Fruit fly (Drosophila melanogaster) whole organism, adult: ENCODE measurements around the gene CG42709.
A peak's percentile ranks its signal among the peaks of the same experiment; 100 is the strongest.

Source experiments
- CG11617 ChIP-seq: fragments of 200-800 bp; sonication (Bioruptor generic); optimal IDR thresholded peaks from 2 replicates; lab custom pipeline; 2017; ENCODE audit warnings: mild to moderate bottlenecking, missing biosample characterization, missing genetic modification reagents, missing genetic modification characterization
- CG12768 ChIP-seq: fragments of 200-800 bp; sonication (Bioruptor generic); optimal IDR thresholded peaks from 2 replicates; lab custom pipeline; 2017; ENCODE audit warnings: missing biosample characterization, missing genetic modification characterization, mild to moderate bottlenecking, moderate library complexity, missing genetic modification reagents
- CG14711 ChIP-seq: fragments of 200-800 bp; sonication (Bioruptor generic); optimal IDR thresholded peaks from 2 replicates; lab custom pipeline; 2018; ENCODE audit warnings: missing biosample characterization, mild to moderate bottlenecking, missing genetic modification characterization, moderate library complexity
- CG1620 ChIP-seq: fragments of 200-800 bp; sonication (Bioruptor generic); optimal IDR thresholded peaks from 2 replicates; lab custom pipeline; 2016; ENCODE audit warnings: missing biosample characterization, missing genetic modification characterization
- CG33017 ChIP-seq: fragments of 200-800 bp; sonication (Bioruptor generic); optimal IDR thresholded peaks from 2 replicates; lab custom pipeline; 2018; ENCODE audit warnings: missing biosample characterization, mild to moderate bottlenecking, missing genetic modification characterization, moderate library complexity
- CG7045 ChIP-seq: fragments of 200-800 bp; sonication (Bioruptor generic); optimal IDR thresholded peaks from 2 replicates; lab custom pipeline; 2017; ENCODE audit warnings: missing biosample characterization, mild to moderate bottlenecking, missing genetic modification characterization
- CG7101 ChIP-seq: fragments of 200-800 bp; sonication (Bioruptor generic); optimal IDR thresholded peaks from 2 replicates; lab custom pipeline; 2018; ENCODE audit warnings: missing biosample characterization, mild to moderate bottlenecking, missing genetic modification characterization, moderate library complexity
- Clk ChIP-seq: fragments of 200-800 bp; sonication (Bioruptor generic); optimal IDR thresholded peaks from 2 replicates; lab custom pipeline; 2017; ENCODE audit warnings: missing biosample characterization, missing genetic modification characterization
- Crg-1 ChIP-seq: fragments of 200-800 bp; sonication (Bioruptor generic); optimal IDR thresholded peaks from 2 replicates; lab custom pipeline; 2016; ENCODE audit warnings: missing biosample characterization, missing genetic modification characterization
- Hr96 ChIP-seq: fragments of 200-800 bp; sonication (Bioruptor generic); optimal IDR thresholded peaks from 2 replicates; lab custom pipeline; 2016; ENCODE audit warnings: missing biosample characterization, missing genetic modification characterization
- Mnt ChIP-seq: fragments of 200-800 bp; sonication (Bioruptor generic); optimal IDR thresholded peaks from 2 replicates; lab custom pipeline; 2016; ENCODE audit warnings: missing biosample characterization, mild to moderate bottlenecking, missing genetic modification characterization
- bab1 ChIP-seq: fragments of 200-800 bp; sonication (Bioruptor generic); optimal IDR thresholded peaks from 3 replicates; lab custom pipeline; 2019; ENCODE audit warnings: missing biosample characterization, mild to moderate bottlenecking, missing genetic modification characterization, moderate library complexity
- cic ChIP-seq: fragments of 200-800 bp; sonication (Bioruptor generic); optimal IDR thresholded peaks from 2 replicates; lab custom pipeline; 2017; ENCODE audit warnings: missing biosample characterization, mild to moderate bottlenecking, missing genetic modification characterization, moderate library complexity
- cnc ChIP-seq, 2 experiments: fragments of >200 bp; optimal IDR thresholded peaks; 2 replicates each; lab custom pipeline; 2017
- kay ChIP-seq: fragments of 200-800 bp; sonication (Bioruptor generic); peaks from one replicate; lab custom pipeline; 2016; ENCODE audit warnings: missing biosample characterization, missing genetic modification characterization, borderline replicate concordance
- ovo ChIP-seq: fragments of 200-800 bp; sonication (Bioruptor generic); optimal IDR thresholded peaks from 2 replicates; lab custom pipeline; 2016; ENCODE audit warnings: missing biosample characterization, missing genetic modification characterization
- pad ChIP-seq: fragments of 200-800 bp; sonication (Bioruptor generic); optimal IDR thresholded peaks from 3 replicates; lab custom pipeline; 2017; ENCODE audit warnings: missing biosample characterization, missing genetic modification characterization, mild to moderate bottlenecking, moderate library complexity, missing genetic modification reagents
- tj ChIP-seq: fragments of 200-800 bp; sonication (Bioruptor generic); optimal IDR thresholded peaks from 3 replicates; lab custom pipeline; 2017; ENCODE audit warnings: missing biosample characterization, mild to moderate bottlenecking, missing genetic modification characterization, moderate library complexity
- toe ChIP-seq: fragments of 200-800 bp; sonication (Bioruptor generic); optimal IDR thresholded peaks from 2 replicates; lab custom pipeline; 2016; ENCODE audit warnings: missing biosample characterization, missing genetic modification characterization

CG42709 gene

DNA sequence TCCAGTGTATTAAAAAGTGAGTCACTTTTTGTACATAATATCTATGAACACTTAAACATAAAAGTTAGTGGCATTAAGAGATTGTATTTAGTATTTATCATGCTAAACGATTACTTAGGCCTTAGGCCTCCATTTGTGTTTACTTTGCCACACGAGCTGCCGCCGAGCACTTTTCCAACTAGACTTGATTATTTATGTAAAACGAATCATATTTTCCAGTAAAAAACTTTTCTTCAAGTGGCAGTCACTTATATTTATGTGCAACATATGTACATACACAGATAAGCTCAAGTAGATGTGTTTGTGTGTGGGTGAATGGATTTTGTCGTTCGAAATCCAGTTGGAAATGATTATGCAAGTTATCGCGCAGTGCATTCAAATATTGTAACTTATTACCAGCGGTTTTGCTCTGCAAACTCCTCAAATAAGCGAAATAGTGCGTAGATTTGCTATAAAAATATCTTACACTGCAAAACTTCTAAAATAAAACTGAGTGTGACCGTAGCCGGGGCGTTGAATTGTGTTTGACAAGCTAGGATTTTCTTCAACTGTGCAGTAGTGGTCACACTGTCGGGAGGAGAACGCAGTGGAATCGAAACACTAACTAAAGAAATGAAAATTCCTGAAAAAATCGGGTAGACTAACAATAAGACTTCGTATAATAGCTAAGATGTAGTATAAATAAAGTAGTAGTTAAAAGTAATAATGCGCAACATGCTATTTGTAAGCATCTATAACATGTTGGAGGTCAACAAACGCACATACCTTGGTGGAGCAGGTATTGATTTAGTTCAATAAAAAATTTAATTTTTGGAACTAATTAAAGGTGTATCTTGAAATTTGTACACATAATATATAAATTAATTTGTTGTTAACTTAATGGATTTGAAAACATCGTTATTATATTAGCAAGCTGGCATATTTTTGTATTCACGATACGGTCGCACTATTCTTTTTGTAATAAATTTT is 40.1 kb upstream of the CG42709 start, which contains the start of the genes Klc and CG10984:
Gene Klc, minus strand, starts transcription at position 490 of the 969 bp plus-strand sequence.
Gene CG10984, plus strand, starts transcription at position 553 of the 969 bp plus-strand sequence.
- TF ChIP-seq Clk (GFP tag; lab: Kevin White, UChicago) (no peak), bab1 (GFP tag; lab: Kevin White, UChicago) (peak; percentile 43), tj (GFP tag; lab: Kevin White, UChicago) (peak; percentile 70), CG14711 (tag; lab: Kevin White, UChicago) (peak; percentile 57), CG11617 (GFP tag; lab: Kevin White, UChicago) (no peak), CG7101 (tag; lab: Kevin White, UChicago) (peak; percentile 2), CG7045 (GFP tag; lab: Kevin White, UChicago) (peak; percentile 37), ovo (GFP tag; lab: Kevin White, UChicago) (no peak)

DNA sequence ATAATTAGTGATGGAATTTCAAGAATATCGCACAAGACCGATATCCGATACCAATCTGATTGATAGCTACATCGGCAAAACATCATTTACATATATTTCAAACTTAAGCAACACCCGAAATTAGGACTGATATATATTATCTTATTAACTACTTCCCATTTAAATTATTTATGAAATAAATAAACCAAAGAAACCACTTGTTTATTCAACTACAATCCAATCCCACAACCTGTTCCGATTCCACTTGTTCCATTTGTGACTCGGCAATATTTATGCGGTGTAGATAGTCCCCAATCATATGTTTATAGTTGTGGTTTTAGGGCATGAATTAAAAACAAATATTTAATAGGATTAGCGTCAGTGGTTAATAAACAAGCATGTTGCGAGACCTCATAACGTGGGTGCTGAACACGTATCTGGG is 35.2 kb upstream of the CG42709 start, which contains the start of the genes CG10973 and Vps13D:
Gene CG10973, minus strand, starts transcription at position 6 of the 421 bp plus-strand sequence.
Gene Vps13D, plus strand, starts transcription at position 281 of the 421 bp plus-strand sequence.
- peak; percentile 97 for TF ChIP-seq kay (GFP tag; lab: Kevin White, UChicago)
- TF ChIP-seq CG33017 (tag; lab: Kevin White, UChicago): no peak
- peak; percentile 11 for TF ChIP-seq Crg-1 (GFP tag; lab: Kevin White, UChicago)
- peak; percentile 58 for TF ChIP-seq CG11617 (GFP tag; lab: Kevin White, UChicago)
- peak; percentile 2 for TF ChIP-seq Clk (GFP tag; lab: Kevin White, UChicago)
- no peak for TF ChIP-seq Hr96 (GFP tag; lab: Kevin White, UChicago)
- peak; percentile 90 for TF ChIP-seq bab1 (GFP tag; lab: Kevin White, UChicago)
- peak; percentile 64 to 90 for TF ChIP-seq cnc (optimal IDR thresholded peaks at IDR 0.05; lab: Kevin White, UChicago)
- peak; percentile 58 for TF ChIP-seq Mnt (GFP tag; lab: Kevin White, UChicago)
- TF ChIP-seq tj (GFP tag; lab: Kevin White, UChicago): no peak
- TF ChIP-seq CG7045 (GFP tag; lab: Kevin White, UChicago): no peak
- TF ChIP-seq toe (GFP tag; lab: Kevin White, UChicago): no peak
- TF ChIP-seq cic (GFP tag; lab: Kevin White, UChicago): peak; percentile 30
- TF ChIP-seq CG1620 (GFP tag; lab: Kevin White, UChicago): peak; percentile 41

DNA sequence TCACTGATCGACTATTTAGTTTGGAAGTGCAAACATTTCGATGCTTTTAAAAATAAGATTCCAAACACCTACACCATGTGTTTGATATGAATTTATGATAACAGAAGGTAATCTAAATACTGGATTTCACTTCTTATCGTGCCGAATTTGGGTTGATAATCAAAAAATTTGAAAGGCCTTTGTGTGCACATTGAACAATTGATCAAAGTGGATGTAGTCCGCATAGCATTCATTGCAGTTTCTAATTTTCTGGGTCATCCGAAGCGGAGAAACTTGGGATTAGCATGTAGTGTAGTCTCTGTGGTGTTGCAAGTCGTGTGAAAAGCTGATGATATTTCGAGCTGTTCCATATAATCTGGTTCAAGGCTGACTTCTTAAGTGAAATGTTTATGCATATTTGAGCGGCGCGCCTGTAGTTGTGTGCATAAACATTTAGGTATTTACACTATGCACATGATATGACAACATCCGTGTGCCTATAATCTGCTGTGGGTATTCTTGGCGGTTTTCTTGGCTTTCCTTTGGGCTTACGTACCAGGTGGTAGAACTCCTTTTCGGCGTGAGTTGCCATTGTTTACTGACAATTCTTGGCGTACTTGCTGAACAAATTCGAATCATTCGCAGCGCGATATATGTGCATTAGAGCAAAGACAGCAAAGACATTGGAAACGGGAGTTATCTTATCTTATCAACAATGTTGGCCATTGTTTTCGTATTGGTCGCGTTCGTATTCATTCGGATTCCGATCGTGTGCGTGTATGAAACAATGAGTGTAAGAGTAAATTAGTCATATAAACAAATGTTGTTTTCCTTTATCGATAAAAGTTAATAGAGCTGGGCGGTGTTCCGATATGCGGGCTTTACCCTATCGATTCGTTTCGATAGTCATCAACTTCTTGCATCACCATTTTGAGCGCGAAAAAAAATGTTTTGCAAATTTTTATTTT is 17.0 kb upstream of the CG42709 start, which contains the start of gene Hip1:
Gene Hip1, minus strand, starts transcription at position 834 of the 947 bp plus-strand sequence.
- TF ChIP-seq CG33017 (tag; lab: Kevin White, UChicago): peak; percentile 20
- no peak for TF ChIP-seq CG7045 (GFP tag; lab: Kevin White, UChicago)
- no peak for TF ChIP-seq CG14711 (tag; lab: Kevin White, UChicago)
- no peak for TF ChIP-seq tj (GFP tag; lab: Kevin White, UChicago)
- TF ChIP-seq pad: no peak
- peak; percentile 76 for TF ChIP-seq cic (GFP tag; lab: Kevin White, UChicago)
- peak; percentile 54 for TF ChIP-seq Mnt (GFP tag; lab: Kevin White, UChicago)
- peak; percentile 17 for TF ChIP-seq CG12768 (GFP tag; lab: Kevin White, UChicago)
- TF ChIP-seq Hr96 (GFP tag; lab: Kevin White, UChicago): no peak
- no peak for TF ChIP-seq ovo (GFP tag; lab: Kevin White, UChicago)
- TF ChIP-seq Clk (GFP tag; lab: Kevin White, UChicago): no peak
- TF ChIP-seq Crg-1 (GFP tag; lab: Kevin White, UChicago): no peak
- peak; percentile 99 for TF ChIP-seq kay (GFP tag; lab: Kevin White, UChicago)
- TF ChIP-seq toe (GFP tag; lab: Kevin White, UChicago): peak; percentile 27
- TF ChIP-seq bab1 (GFP tag; lab: Kevin White, UChicago): peak; percentile 43
- TF ChIP-seq CG11617 (GFP tag; lab: Kevin White, UChicago): no peak

DNA sequence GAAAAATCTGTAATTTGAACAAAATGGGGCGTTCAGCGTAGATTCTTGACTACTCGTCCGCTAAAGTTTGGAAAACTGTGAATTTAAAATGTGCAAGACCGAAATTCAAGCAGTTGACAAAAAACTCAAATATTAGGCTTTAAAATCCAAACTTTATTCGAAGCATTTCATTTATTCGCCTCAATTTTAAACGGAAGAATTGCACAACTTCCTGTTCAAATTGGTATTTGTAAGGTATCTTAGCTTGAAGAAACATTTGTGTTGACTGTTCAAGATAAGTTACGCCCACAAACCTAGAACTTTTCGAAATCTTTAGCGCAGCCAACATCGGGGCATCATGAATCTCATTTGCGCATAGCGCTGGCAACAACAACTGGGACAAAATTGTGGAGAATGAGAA is 11.4 kb upstream of the CG42709 start, which contains the start of gene CG32106:
Gene CG32106, minus strand, starts transcription at position 101 of the 400 bp plus-strand sequence.
- TF ChIP-seq CG7101 (tag; lab: Kevin White, UChicago) (no peak), CG14711 (tag; lab: Kevin White, UChicago) (no peak), bab1 (GFP tag; lab: Kevin White, UChicago) (no peak), Crg-1 (GFP tag; lab: Kevin White, UChicago) (no peak), Clk (GFP tag; lab: Kevin White, UChicago) (no peak), CG1620 (GFP tag; lab: Kevin White, UChicago) (no peak), Mnt (GFP tag; lab: Kevin White, UChicago) (no peak), Hr96 (GFP tag; lab: Kevin White, UChicago) (no peak), cic (GFP tag; lab: Kevin White, UChicago) (no peak), toe (GFP tag; lab: Kevin White, UChicago) (no peak), kay (GFP tag; lab: Kevin White, UChicago) (no peak)
